Worm (Caenorhabditis elegans) whole organism, midembryonic: Measurements from ENCODE around the gene ver-4.

Source experiments
- flt-1 ChIP-seq: fragments of 200-800 bp; sonication (Bioruptor generic); IDR thresholded peaks from 2 replicates; pipeline ENCODE4 v1.3.6; 2022; ENCODE audit warnings: missing genetic modification characterization, missing compliant biosample characterization
- klf-2 ChIP-seq: fragments of 200-800 bp; sonication (Bioruptor generic); conservative IDR thresholded peaks from 2 replicates; pipeline ENCODE4 v1.3.6; 2022; ENCODE audit warnings: missing genetic modification reagents, missing genetic modification characterization, missing compliant biosample characterization
- med-1 ChIP-seq: sonication (generic microtip); optimal IDR thresholded peaks from 2 replicates; lab custom pipeline; 2017; ENCODE audit warnings: missing genetic modification characterization, mild to moderate bottlenecking, missing compliant biosample characterization, antibody characterized with exemption, missing genetic modification reagents; ENCODE audit not compliant: insufficient read depth
- ref-1 ChIP-seq: fragments of 200-800 bp; sonication (Bioruptor generic); conservative IDR thresholded peaks from 2 replicates; pipeline ENCODE4 v1.3.6; 2022; ENCODE audit warnings: missing genetic modification reagents, missing genetic modification characterization, missing compliant biosample characterization
- ztf-23 ChIP-seq: fragments of 200-800 bp; sonication (Bioruptor generic); IDR thresholded peaks from 2 replicates; pipeline ENCODE4 v1.3.6; 2022; ENCODE audit warnings: missing genetic modification reagents, missing genetic modification characterization, missing compliant biosample characterization
- ztf-29 ChIP-seq: fragments of 200-800 bp; sonication (Bioruptor generic); IDR thresholded peaks from 2 replicates; pipeline ENCODE4 v1.3.6; 2022; ENCODE audit warnings: missing genetic modification reagents, missing genetic modification characterization, missing compliant biosample characterization

- TF ChIP-seq klf-2 (GFP tag; lab: Robert Waterston, UW) (no peak), ref-1 (no peak), ztf-29 (GFP tag; lab: Robert Waterston, UW) (no peak), flt-1 (GFP tag; lab: Robert Waterston, UW) (no peak), med-1 (GFP tag; lab: Kevin White, UChicago) (no peak), ztf-23 (GFP tag; lab: Robert Waterston, UW) (no peak)
Measured at ce11 chrX:10967698-10968097, 14.5 kb upstream of the ver-4 start, which contains the start of gene K09C8.9.
